Worm (Caenorhabditis elegans): Measurements from ENCODE around the gene M02E1.1.

The M02E1.1 gene

DNA sequence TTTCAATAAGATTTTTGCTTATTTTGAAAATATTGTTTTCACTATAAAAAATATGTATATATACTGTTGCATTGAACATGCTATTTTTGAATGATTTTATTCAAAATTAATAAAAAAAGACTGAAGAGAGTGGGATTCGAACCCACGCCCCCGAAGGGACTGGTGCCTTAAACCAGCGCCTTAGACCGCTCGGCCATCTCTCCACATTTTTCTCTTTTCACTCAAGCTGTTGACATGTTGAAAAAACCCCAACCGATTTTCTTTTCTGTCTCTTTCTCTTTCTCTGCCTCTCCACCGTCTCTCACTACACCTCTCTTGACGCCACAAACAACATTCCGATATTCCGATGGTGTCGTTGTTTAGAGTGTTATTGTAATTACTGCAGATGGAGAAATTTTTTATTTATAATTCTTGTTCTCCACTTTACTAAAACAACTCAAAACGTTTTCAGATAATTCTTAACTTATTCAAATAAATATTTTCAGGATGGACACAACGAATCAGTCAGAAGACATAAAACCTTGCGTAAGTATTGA lies 27.3 kb downstream of the M02E1.1 start, which contains the start of gene sor-3:
Gene sor-3, plus strand, starts transcription at position 486 of the 536 bp plus-strand sequence.
- TF ChIP-seq nhr-10 (tag; optimal IDR thresholded peaks at IDR 0.05) (no peak), sma-9 (GFP tag; optimal IDR thresholded peaks at IDR 0.05) (peak; percentile 64), sma-9 (tag; optimal IDR thresholded peaks at IDR 0.05) (no peak), sma-3 (GFP tag; optimal IDR thresholded peaks at IDR 0.05) (peak; percentile 83), ceh-16 (tag; optimal IDR thresholded peaks at IDR 0.05) (no peak), lin-39 (tag; optimal IDR thresholded peaks at IDR 0.05) (no peak), lsy-2 (tag; optimal IDR thresholded peaks at IDR 0.05) (peak; percentile 65 to 87), ama-1 (optimal IDR thresholded peaks at IDR 0.05) (no peak), alr-1 (tag; optimal IDR thresholded peaks at IDR 0.05) (peak; percentile 48), crh-2 (tag; optimal IDR thresholded peaks at IDR 0.05) (peak; percentile 89), snpc-4 (tag; optimal IDR thresholded peaks at IDR 0.05) (no peak), nhr-21 (tag; optimal IDR thresholded peaks at IDR 0.05) (peak; percentile 81), dmd-4 (tag; optimal IDR thresholded peaks at IDR 0.05) (no peak), nhr-129 (tag; optimal IDR thresholded peaks at IDR 0.05) (peak; percentile 91), nhr-12 (tag; optimal IDR thresholded peaks at IDR 0.05) (peak; percentile 36), ztf-1 (GFP tag; conservative IDR thresholded peaks at IDR 0.05) (no peak), egl-27 (tag; optimal IDR thresholded peaks at IDR 0.05) (peak; percentile 83), gmeb-1 (tag; optimal IDR thresholded peaks at IDR 0.05) (peak; percentile 77), nhr-6 (tag; optimal IDR thresholded peaks at IDR 0.05) (peak; percentile 41), ztf-4 (tag; optimal IDR thresholded peaks at IDR 0.05) (peak; percentile 79), unc-62 (GFP tag; optimal IDR thresholded peaks at IDR 0.05) (no peak), C34F6.9 (tag; optimal IDR thresholded peaks at IDR 0.05) (peak; percentile 82), sem-4 (tag; optimal IDR thresholded peaks at IDR 0.05) (peak; percentile 66), fos-1 (tag; optimal IDR thresholded peaks at IDR 0.05) (peak; percentile 85), F13H6.1 (tag; optimal IDR thresholded peaks at IDR 0.05) (peak; percentile 74), aly-2 (tag; optimal IDR thresholded peaks at IDR 0.05) (no peak), elt-3 (tag; optimal IDR thresholded peaks at IDR 0.05) (no peak), skn-1 (tag; optimal IDR thresholded peaks at IDR 0.05) (peak; percentile 40), ceh-82 (tag; optimal IDR thresholded peaks at IDR 0.05) (no peak), elt-1 (tag; optimal IDR thresholded peaks at IDR 0.05) (no peak), mdl-1 (tag; optimal IDR thresholded peaks at IDR 0.05) (peak; percentile 7 to 48), nhr-11 (tag; optimal IDR thresholded peaks at IDR 0.05) (no peak), peb-1 (tag; optimal IDR thresholded peaks at IDR 0.05) (no peak), nhr-23 (tag; optimal IDR thresholded peaks at IDR 0.05) (no peak), mab-5 (tag; optimal IDR thresholded peaks at IDR 0.05) (peak; percentile 69), ztf-11 (tag; optimal IDR thresholded peaks at IDR 0.05) (no peak), nhr-77 (tag; optimal IDR thresholded peaks at IDR 0.05) (no peak), lin-11 (tag; optimal IDR thresholded peaks at IDR 0.05) (peak; percentile 50), ZK546.5 (tag; optimal IDR thresholded peaks at IDR 0.05) (no peak), nhr-25 (tag; optimal IDR thresholded peaks at IDR 0.05) (peak; percentile 67), unc-55 (GFP tag; optimal IDR thresholded peaks at IDR 0.05) (peak; percentile 96), R02D3.7 (tag; optimal IDR thresholded peaks at IDR 0.05) (no peak), unc-39 (tag; optimal IDR thresholded peaks at IDR 0.05) (no peak), nhr-237 (tag; optimal IDR thresholded peaks at IDR 0.05) (no peak), zag-1 (tag; optimal IDR thresholded peaks at IDR 0.05) (peak; percentile 62), Y55F3AM.14 (GFP tag; optimal IDR thresholded peaks at IDR 0.05) (peak; percentile 45), blmp-1 (tag; optimal IDR thresholded peaks at IDR 0.05; ENCODE audit: insufficient read depth) (peak; percentile 10), lin-13 (GFP tag; optimal IDR thresholded peaks at IDR 0.05) (peak; percentile 86), mbf-1 (tag; optimal IDR thresholded peaks at IDR 0.05) (no peak)

Measured in whole organism, L2 larva.